Worm (Caenorhabditis elegans) whole organism, mixed stage, embryonic: ENCODE measurements around the gene Y66D12A.16.

ENCODE experiments used
- M03D4.4 ChIP-seq: sonication (generic microtip); optimal IDR thresholded peaks from 2 replicates; lab custom pipeline; 2017; ENCODE audit warnings: mild to moderate bottlenecking, missing genetic modification characterization, missing compliant biosample characterization
- bed-3 ChIP-seq: fragments of 200-800 bp; sonication (Bioruptor generic); optimal IDR thresholded peaks from 3 replicates; lab custom pipeline; 2018; ENCODE audit warnings: mild to moderate bottlenecking, missing genetic modification characterization, moderate library complexity, missing compliant biosample characterization
- blmp-1 ChIP-seq: fragments of 150-350 bp; optimal IDR thresholded peaks from 2 replicates; lab custom pipeline; 2014; ENCODE audit warnings: missing biosample characterization, missing genetic modification characterization
- ceh-39 ChIP-seq: fragments of 150-350 bp; optimal IDR thresholded peaks from 2 replicates; lab custom pipeline; 2014; ENCODE audit warnings: missing biosample characterization, missing genetic modification characterization
- ceh-83 ChIP-seq: fragments of 200-800 bp; sonication (Bioruptor generic); optimal IDR thresholded peaks from 2 replicates; lab custom pipeline; 2018; ENCODE audit warnings: mild to moderate bottlenecking, missing genetic modification characterization, missing compliant biosample characterization
- ces-1 ChIP-seq: fragments of 150-350 bp; optimal IDR thresholded peaks from 2 replicates; lab custom pipeline; 2014; ENCODE audit warnings: missing biosample characterization, missing genetic modification reagents, missing genetic modification characterization
- cnd-1 ChIP-seq: fragments of 200-800 bp; sonication (Bioruptor generic); optimal IDR thresholded peaks from 2 replicates; lab custom pipeline; 2018; ENCODE audit warnings: mild to moderate bottlenecking, missing genetic modification characterization, missing compliant biosample characterization
- drap-1 ChIP-seq: fragments of 200-800 bp; sonication (Bioruptor generic); optimal IDR thresholded peaks from 3 replicates; lab custom pipeline; 2018; ENCODE audit warnings: mild to moderate bottlenecking, missing genetic modification characterization, missing compliant biosample characterization
- elt-1 ChIP-seq: sonication (generic microtip); optimal IDR thresholded peaks from 2 replicates; lab custom pipeline; 2017; ENCODE audit warnings: missing genetic modification characterization, mild to moderate bottlenecking, missing compliant biosample characterization, antibody characterized with exemption, moderate library complexity, borderline replicate concordance; ENCODE audit not compliant: insufficient read depth
- elt-3 ChIP-seq: fragments of 150-350 bp; optimal IDR thresholded peaks from 2 replicates; lab custom pipeline; 2014; ENCODE audit warnings: missing biosample characterization, missing genetic modification characterization
- flh-1 ChIP-seq: fragments of 200-800 bp; sonication (Bioruptor generic); optimal IDR thresholded peaks from 2 replicates; lab custom pipeline; 2018; ENCODE audit warnings: mild to moderate bottlenecking, missing genetic modification characterization, moderate library complexity, missing compliant biosample characterization
- hlh-1 ChIP-seq: fragments of 150-350 bp; optimal IDR thresholded peaks from 2 replicates; lab custom pipeline; 2014; ENCODE audit warnings: missing biosample characterization, missing genetic modification reagents, missing genetic modification characterization
- lin-32 ChIP-seq: fragments of 200-800 bp; sonication (Bioruptor generic); optimal IDR thresholded peaks from 2 replicates; lab custom pipeline; 2018; ENCODE audit warnings: mild to moderate bottlenecking, missing genetic modification characterization, missing compliant biosample characterization
- mab-5 ChIP-seq: fragments of 150-350 bp; optimal IDR thresholded peaks from 2 replicates; lab custom pipeline; 2014; ENCODE audit warnings: missing biosample characterization, missing genetic modification characterization
- mep-1 ChIP-seq: fragments of 150-350 bp; optimal IDR thresholded peaks from 2 replicates; lab custom pipeline; 2017; ENCODE audit warnings: missing biosample characterization, missing genetic modification reagents, missing genetic modification characterization, inconsistent platforms
- mls-2 ChIP-seq: sonication (generic microtip); optimal IDR thresholded peaks from 2 replicates; lab custom pipeline; 2016; ENCODE audit warnings: mild to moderate bottlenecking, missing genetic modification characterization, moderate library complexity, missing compliant biosample characterization
- nhr-12 ChIP-seq: fragments of 150-350 bp; optimal IDR thresholded peaks from 2 replicates; lab custom pipeline; 2014; ENCODE audit warnings: missing biosample characterization, missing genetic modification characterization
- nhr-2 ChIP-seq: fragments of 150-350 bp; optimal IDR thresholded peaks from 2 replicates; lab custom pipeline; 2014; ENCODE audit warnings: missing biosample characterization, missing genetic modification characterization
- nhr-237 ChIP-seq: fragments of 150-350 bp; optimal IDR thresholded peaks from 2 replicates; lab custom pipeline; 2014; ENCODE audit warnings: missing biosample characterization, missing genetic modification characterization
- nhr-28 ChIP-seq: fragments of 150-350 bp; optimal IDR thresholded peaks from 2 replicates; lab custom pipeline; 2014; ENCODE audit warnings: missing biosample characterization, missing genetic modification characterization
- pha-4 ChIP-seq: fragments of 150-350 bp; optimal IDR thresholded peaks from 2 replicates; lab custom pipeline; 2018; ENCODE audit warnings: missing biosample characterization, missing genetic modification reagents, missing genetic modification characterization
- sem-2 ChIP-seq: fragments of 200-800 bp; sonication (Bioruptor generic); optimal IDR thresholded peaks from 2 replicates; lab custom pipeline; 2018; ENCODE audit warnings: mild to moderate bottlenecking, missing genetic modification characterization, missing compliant biosample characterization
- sptf-1 ChIP-seq: sonication (generic microtip); optimal IDR thresholded peaks from 2 replicates; lab custom pipeline; 2017; ENCODE audit warnings: mild to moderate bottlenecking, missing genetic modification characterization, moderate library complexity, missing compliant biosample characterization
- unc-120 ChIP-seq: sonication (generic microtip); optimal IDR thresholded peaks from 2 replicates; lab custom pipeline; 2017; ENCODE audit warnings: missing genetic modification characterization, missing compliant biosample characterization; ENCODE audit not compliant: poor library complexity, severe bottlenecking
- unc-39 ChIP-seq: fragments of 150-350 bp; optimal IDR thresholded peaks from 2 replicates; lab custom pipeline; 2014; ENCODE audit warnings: missing biosample characterization, missing genetic modification characterization
- unc-62 ChIP-seq: fragments of 150-350 bp; optimal IDR thresholded peaks from 2 replicates; lab custom pipeline; 2014; ENCODE audit warnings: missing biosample characterization, missing genetic modification reagents, missing genetic modification characterization
- zip-8 ChIP-seq: fragments of 150-350 bp; optimal IDR thresholded peaks from 2 replicates; lab custom pipeline; 2014; ENCODE audit warnings: missing biosample characterization, missing genetic modification characterization
- ztf-11 ChIP-seq: fragments of 150-350 bp; optimal IDR thresholded peaks from 2 replicates; lab custom pipeline; 2014; ENCODE audit warnings: missing biosample characterization, missing genetic modification characterization

Y66D12A.16 gene

DNA sequence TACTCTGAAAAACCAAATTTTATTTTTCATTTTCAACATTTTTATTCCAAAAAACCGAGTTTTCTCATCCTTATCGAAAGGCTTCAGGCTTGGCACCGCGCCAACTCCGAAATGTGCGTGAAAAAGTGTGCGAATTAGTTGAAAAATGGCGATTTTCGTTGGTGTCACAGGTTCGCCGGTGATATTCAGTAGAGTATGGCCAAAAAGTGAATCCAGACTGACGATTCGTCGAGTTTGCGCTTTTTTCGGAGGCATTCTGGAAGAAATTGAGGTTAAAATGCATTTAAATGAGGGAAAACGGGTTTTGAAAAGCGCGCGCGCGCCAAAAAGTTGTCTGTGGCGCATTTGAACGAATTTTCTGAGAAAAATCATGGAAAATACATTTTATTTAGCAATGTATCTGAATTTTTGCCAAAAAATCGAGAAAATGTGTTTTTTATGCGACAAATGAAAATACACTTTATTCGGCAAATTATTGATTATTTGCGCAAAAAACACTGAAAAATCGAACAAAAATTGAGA, at the start of gene Y66D12A.16, which contains the start of gene such-1:
Y66D12A.16 (plus strand) TSS at position 51 of the 522 bp plus-strand sequence.
such-1 (minus strand) TSS at position 256 of the 522 bp plus-strand sequence.
- TF ChIP-seq sptf-1 (tag; lab: Kevin White, UChicago) (no peak), elt-1 (tag; lab: Kevin White, UChicago) (no peak), cnd-1 (tag; lab: Kevin White, UChicago) (no peak), nhr-2 (tag; lab: Kevin White, UChicago) (no peak), sem-2 (GFP tag; lab: Kevin White, UChicago) (no peak), zip-8 (tag; lab: Kevin White, UChicago) (no peak), unc-120 (tag; lab: Kevin White, UChicago) (no peak), blmp-1 (tag; lab: Kevin White, UChicago) (no peak)

ce11 chrIII:11474674-11475306, 48.6 kb upstream of the Y66D12A.16 start:
- TF ChIP-seq bed-3 (GFP tag; lab: Kevin White, UChicago) (no peak), lin-32 (GFP tag; lab: Kevin White, UChicago) (no peak), pha-4 (tag; lab: Kevin White, UChicago) (no peak), drap-1 (no peak), nhr-12 (tag; lab: Kevin White, UChicago) (no peak), ceh-39 (tag; lab: Kevin White, UChicago) (no peak)
- TF ChIP-seq, all 35 proteins: peak for 0

DNA sequence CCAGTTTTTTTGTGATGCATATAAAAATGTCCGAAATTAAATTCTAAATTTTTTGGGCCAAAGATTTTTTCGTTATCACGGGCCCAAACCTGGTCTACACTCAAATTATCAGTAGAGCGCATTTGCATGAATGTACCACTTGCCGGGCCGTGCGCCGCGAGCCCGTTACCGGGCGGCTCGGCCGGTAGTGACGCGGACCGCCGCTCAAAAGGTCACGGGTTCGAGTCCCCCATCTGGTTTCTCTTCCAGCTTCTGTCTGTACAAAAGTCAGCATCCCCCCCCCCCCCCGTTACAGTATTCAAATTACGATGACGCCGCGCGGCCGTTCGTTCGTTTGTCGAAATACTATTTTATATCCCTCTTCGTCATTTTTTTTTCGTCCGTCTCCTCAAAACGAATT, 46.0 kb upstream of the Y66D12A.16 start:
- TF ChIP-seq unc-39 (tag; lab: Kevin White, UChicago) (no peak), mab-5 (no peak), elt-3 (no peak)
- TF ChIP-seq, all 35 proteins: peak for 0

DNA sequence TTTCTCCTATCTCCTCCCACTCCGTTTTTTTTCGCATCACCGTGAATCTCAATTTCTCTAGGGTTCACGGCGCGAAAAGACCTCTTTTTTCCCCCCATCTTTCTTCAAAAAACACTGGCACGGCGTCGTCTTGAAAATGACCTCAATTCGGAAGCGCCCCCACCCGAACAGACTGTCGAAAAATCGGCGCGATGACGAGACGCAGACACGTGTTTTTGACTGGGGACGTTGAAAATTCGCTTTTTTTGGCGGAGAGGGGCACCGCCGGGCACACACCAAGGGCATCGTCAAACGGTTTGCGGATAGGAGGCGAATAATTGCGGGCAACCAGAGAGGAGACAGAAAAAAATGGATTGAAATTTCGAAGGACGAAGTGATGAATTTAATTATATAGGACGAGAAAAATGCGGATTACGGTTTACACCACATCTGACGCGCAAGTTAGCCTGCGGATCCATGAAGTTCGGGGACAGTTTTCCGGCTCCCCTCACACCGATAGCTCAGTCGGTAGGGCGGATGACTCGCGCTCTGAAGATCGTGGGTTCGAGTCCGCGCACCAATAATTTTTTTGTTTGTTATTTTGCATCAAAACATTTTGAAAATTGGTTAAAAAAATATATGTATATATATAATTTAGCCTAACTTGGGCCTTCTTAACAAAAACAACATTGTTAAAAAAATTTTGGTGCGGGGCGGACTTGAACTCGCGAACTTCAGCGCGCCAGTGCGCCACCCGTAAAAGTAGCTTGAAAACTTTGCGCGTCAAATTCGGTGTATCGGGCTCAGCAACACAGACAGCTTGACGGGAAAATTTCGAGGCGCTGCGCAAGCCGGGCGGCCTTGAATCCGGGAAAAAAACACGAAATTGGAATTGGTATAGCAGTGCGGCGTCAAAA, 44.6 kb upstream of the Y66D12A.16 start:
- TF ChIP-seq nhr-237 (tag; lab: Kevin White, UChicago) (no peak), sptf-1 (tag; lab: Kevin White, UChicago) (no peak), sem-2 (GFP tag; lab: Kevin White, UChicago) (no peak), nhr-2 (tag; lab: Kevin White, UChicago) (no peak), ces-1 (GFP tag; lab: Kevin White, UChicago) (no peak), zip-8 (tag; lab: Kevin White, UChicago) (no peak), hlh-1 (no peak), ceh-39 (tag; lab: Kevin White, UChicago) (no peak), nhr-28 (tag; lab: Kevin White, UChicago) (no peak), mab-5 (no peak), unc-39 (tag; lab: Kevin White, UChicago) (no peak)

DNA sequence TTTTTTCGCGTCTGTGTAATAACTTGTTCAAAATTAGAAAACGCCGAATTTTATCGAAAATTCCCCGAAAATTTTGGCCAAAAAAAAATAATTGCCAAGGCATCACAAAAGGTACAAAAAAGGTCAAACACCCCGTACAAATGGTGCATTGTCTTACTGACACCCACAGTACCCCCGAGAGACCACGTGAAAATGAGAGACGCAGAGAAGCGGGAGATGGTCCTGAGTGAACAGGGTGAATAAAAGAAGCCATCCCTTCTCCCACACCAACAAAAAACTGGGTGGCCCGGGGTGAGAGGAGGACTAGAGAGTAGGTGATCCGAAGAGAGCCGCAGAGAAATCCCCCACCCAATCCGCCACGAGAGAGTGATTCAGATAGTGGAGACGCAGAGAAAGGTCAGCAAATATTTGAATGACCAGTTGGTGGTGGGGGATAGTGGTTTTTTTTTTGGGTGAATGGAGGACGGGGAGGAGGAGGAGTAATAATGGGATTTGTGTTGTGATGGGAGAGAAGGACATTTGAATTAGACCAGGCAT, 42.0 kb upstream of the Y66D12A.16 start:
- TF ChIP-seq ces-1 (GFP tag; lab: Kevin White, UChicago) = peak; percentile 6
- TF ChIP-seq zip-8 (tag; lab: Kevin White, UChicago) = no peak
- peak; percentile 3 for TF ChIP-seq M03D4.4 (tag; lab: Kevin White, UChicago)
- TF ChIP-seq ceh-39 (tag; lab: Kevin White, UChicago) = peak; percentile 43
- peak; percentile 1 for TF ChIP-seq sptf-1 (tag; lab: Kevin White, UChicago)
- no peak for TF ChIP-seq lin-32 (GFP tag; lab: Kevin White, UChicago)
- peak; percentile 98 for TF ChIP-seq nhr-2 (tag; lab: Kevin White, UChicago)
- TF ChIP-seq mls-2 (tag; lab: Kevin White, UChicago) = peak; percentile 15

DNA sequence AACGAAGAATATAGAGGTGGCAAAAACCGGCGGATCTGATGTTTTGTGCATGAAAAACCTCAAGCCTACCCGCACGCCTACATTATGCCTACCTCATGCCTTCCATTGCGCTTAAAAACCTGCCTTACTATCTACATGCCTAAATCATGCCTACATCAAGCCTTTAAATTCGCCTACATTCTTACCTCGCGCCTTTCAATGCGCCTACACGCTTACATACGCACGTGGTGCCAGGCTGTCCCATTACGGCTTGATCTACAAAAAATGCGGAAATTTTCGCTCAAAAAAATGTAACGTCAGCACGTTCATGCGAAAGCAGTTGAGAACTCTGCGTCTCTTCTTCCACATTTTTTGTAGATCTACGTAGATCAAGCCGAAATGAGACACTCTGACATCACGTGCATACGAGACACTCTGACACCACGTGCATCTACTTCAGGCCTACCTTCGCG, 39.2 kb upstream of the Y66D12A.16 start, which contains the start of gene fbxa-220:
fbxa-220 (minus strand) TSS at position 51 of the 452 bp plus-strand sequence.
- TF ChIP-seq unc-62 = no peak
- no peak for TF ChIP-seq nhr-12 (tag; lab: Kevin White, UChicago)
- TF ChIP-seq ceh-83 (GFP tag; lab: Kevin White, UChicago) = no peak
- TF ChIP-seq bed-3 (GFP tag; lab: Kevin White, UChicago) = no peak
- TF ChIP-seq cnd-1 (tag; lab: Kevin White, UChicago) = no peak
- TF ChIP-seq mep-1 = no peak
- TF ChIP-seq zip-8 (tag; lab: Kevin White, UChicago) = no peak
- TF ChIP-seq ztf-11 = no peak
- no peak for TF ChIP-seq hlh-1
- no peak for TF ChIP-seq lin-32 (GFP tag; lab: Kevin White, UChicago)
- TF ChIP-seq pha-4 (tag; lab: Kevin White, UChicago) = no peak
- no peak for TF ChIP-seq elt-3
- no peak for TF ChIP-seq elt-1 (tag; lab: Kevin White, UChicago)
- no peak for TF ChIP-seq mab-5
- no peak for TF ChIP-seq flh-1 (GFP tag; lab: Kevin White, UChicago)
- no peak for TF ChIP-seq drap-1
- no peak for TF ChIP-seq nhr-28 (tag; lab: Kevin White, UChicago)
- no peak for TF ChIP-seq blmp-1 (tag; lab: Kevin White, UChicago)
- TF ChIP-seq, all 35 proteins: peak for 0
